Worm (Caenorhabditis elegans) whole organism, L2 larva: ENCODE data around the gene F37B12.3.

Experiments used
- F13H6.1 ChIP-seq: sonication (generic microtip); optimal IDR thresholded peaks from 2 replicates; lab custom pipeline; 2016; ENCODE audit warnings: missing genetic modification characterization, missing compliant biosample characterization
- ama-1 ChIP-seq: fragments of 150-350 bp; optimal IDR thresholded peaks from 2 replicates; lab custom pipeline; 2018; ENCODE audit warnings: inconsistent platforms
- blmp-1 ChIP-seq: sonication (generic microtip); optimal IDR thresholded peaks from 2 replicates; lab custom pipeline; 2017; ENCODE audit warnings: missing genetic modification characterization, mild to moderate bottlenecking, missing compliant biosample characterization, antibody characterized with exemption, moderate library complexity; ENCODE audit not compliant: insufficient read depth
- ceh-82 ChIP-seq: fragments of 150-350 bp; optimal IDR thresholded peaks from 2 replicates; lab custom pipeline; 2014; ENCODE audit warnings: missing biosample characterization, missing genetic modification characterization
- egl-27 ChIP-seq: sonication (generic microtip); optimal IDR thresholded peaks from 3 replicates; lab custom pipeline; 2017; ENCODE audit warnings: missing biosample characterization, missing genetic modification reagents, missing genetic modification characterization
- mdl-1 ChIP-seq, 2 experiments: fragments of 150-350 bp in 1 of 2; sonication (generic microtip) in 1 of 2; optimal IDR thresholded peaks; 2 replicates each; lab custom pipeline; 2017; ENCODE audit warnings: missing biosample characterization in 2 of 2, missing genetic modification characterization in 2 of 2
- nhr-23 ChIP-seq: fragments of 150-350 bp; optimal IDR thresholded peaks from 2 replicates; lab custom pipeline; 2014; ENCODE audit warnings: missing biosample characterization, missing genetic modification reagents, missing genetic modification characterization
- nhr-25 ChIP-seq: fragments of 150-350 bp; sonication (generic microtip); optimal IDR thresholded peaks from 3 replicates; lab custom pipeline; 2014; ENCODE audit warnings: missing biosample characterization, missing genetic modification characterization
- nhr-77 ChIP-seq: fragments of 150-350 bp; optimal IDR thresholded peaks from 2 replicates; lab custom pipeline; 2014; ENCODE audit warnings: missing biosample characterization, missing genetic modification characterization
- skn-1 ChIP-seq: sonication (generic microtip); optimal IDR thresholded peaks from 2 replicates; lab custom pipeline; 2017; ENCODE audit warnings: missing biosample characterization, missing genetic modification characterization
- unc-62 ChIP-seq: fragments of 150-350 bp; optimal IDR thresholded peaks from 2 replicates; lab custom pipeline; 2014; ENCODE audit warnings: missing biosample characterization, missing genetic modification reagents, missing genetic modification characterization
- zag-1 ChIP-seq: fragments of 150-350 bp; optimal IDR thresholded peaks from 2 replicates; lab custom pipeline; 2014; ENCODE audit warnings: missing biosample characterization, missing genetic modification characterization
- ztf-4 ChIP-seq: fragments of 150-350 bp; optimal IDR thresholded peaks from 2 replicates; lab custom pipeline; 2014; ENCODE audit warnings: missing biosample characterization, missing genetic modification characterization

ce11 chrII:9009976-9010702, 31.1 kb downstream of the F37B12.3 start:
- TF ChIP-seq nhr-77 (tag; lab: Kevin White, UChicago) = no peak
- TF ChIP-seq ceh-82 = no peak
- TF ChIP-seq nhr-25 (tag; lab: Kevin White, UChicago) = no peak
- no peak for TF ChIP-seq mdl-1 (tag; optimal IDR thresholded peaks at IDR 0.05; lab: Kevin White, UChicago)
- no peak for TF ChIP-seq zag-1 (tag; lab: Kevin White, UChicago)
- TF ChIP-seq F13H6.1 (tag; lab: Kevin White, UChicago) = no peak
- TF ChIP-seq unc-62 (GFP tag; lab: Kevin White, UChicago) = no peak
- TF ChIP-seq nhr-23 (tag; lab: Kevin White, UChicago) = no peak
- TF ChIP-seq skn-1 (tag; lab: Kevin White, UChicago) = no peak
- TF ChIP-seq egl-27 = no peak
- TF ChIP-seq ama-1 (lab: Kevin White, UChicago) = no peak
- TF ChIP-seq blmp-1 (tag; lab: Kevin White, UChicago) = no peak
- no peak for TF ChIP-seq ztf-4
